Worm (Caenorhabditis elegans): ENCODE measurements around the gene btb-17.

The btb-17 gene

ce11 chrII:3338556-3338955 is 43.4 kb downstream of the btb-17 start, which contains the start of gene F14D2.7:
Gene F14D2.7, minus strand, starts transcription at chrII:3338656.
- TF ChIP-seq unc-39 (tag; optimal IDR thresholded peaks at IDR 0.05): no peak
- TF ChIP-seq ama-1 (optimal IDR thresholded peaks at IDR 0.05): no peak
- no peak for TF ChIP-seq egl-27 (tag; optimal IDR thresholded peaks at IDR 0.05)
- TF ChIP-seq aly-2 (tag; optimal IDR thresholded peaks at IDR 0.05): no peak
- TF ChIP-seq ZK546.5 (tag; optimal IDR thresholded peaks at IDR 0.05): no peak
- TF ChIP-seq sem-4 (tag; optimal IDR thresholded peaks at IDR 0.05): no peak
- TF ChIP-seq R02D3.7 (tag; optimal IDR thresholded peaks at IDR 0.05): no peak
- TF ChIP-seq unc-62 (GFP tag; optimal IDR thresholded peaks at IDR 0.05): no peak
- TF ChIP-seq nhr-129 (tag; optimal IDR thresholded peaks at IDR 0.05): no peak
- no peak for TF ChIP-seq alr-1 (tag; optimal IDR thresholded peaks at IDR 0.05)
- no peak for TF ChIP-seq lin-11 (tag; optimal IDR thresholded peaks at IDR 0.05)
- no peak for TF ChIP-seq ceh-16 (tag; optimal IDR thresholded peaks at IDR 0.05)
- no peak for TF ChIP-seq ztf-11 (tag; optimal IDR thresholded peaks at IDR 0.05)
- TF ChIP-seq lin-39 (tag; optimal IDR thresholded peaks at IDR 0.05): no peak
- no peak for TF ChIP-seq zag-1 (tag; optimal IDR thresholded peaks at IDR 0.05)
- TF ChIP-seq nhr-23 (tag; optimal IDR thresholded peaks at IDR 0.05): no peak
- TF ChIP-seq peb-1 (tag; optimal IDR thresholded peaks at IDR 0.05): no peak
- no peak for TF ChIP-seq nhr-11 (tag; optimal IDR thresholded peaks at IDR 0.05)

- TF ChIP-seq dmd-4 (tag; optimal IDR thresholded peaks at IDR 0.05) (no peak), nhr-21 (tag; optimal IDR thresholded peaks at IDR 0.05) (no peak), F13H6.1 (tag; optimal IDR thresholded peaks at IDR 0.05) (no peak), lsy-2 (tag; optimal IDR thresholded peaks at IDR 0.05) (no peak), mbf-1 (tag; optimal IDR thresholded peaks at IDR 0.05) (no peak), nhr-237 (tag; optimal IDR thresholded peaks at IDR 0.05) (no peak), snpc-4 (tag; optimal IDR thresholded peaks at IDR 0.05) (no peak), egl-27 (tag; optimal IDR thresholded peaks at IDR 0.05) (no peak), nhr-77 (tag; optimal IDR thresholded peaks at IDR 0.05) (no peak), sma-9 (GFP tag; optimal IDR thresholded peaks at IDR 0.05) (no peak), sma-9 (tag; optimal IDR thresholded peaks at IDR 0.05) (no peak), aly-2 (tag; optimal IDR thresholded peaks at IDR 0.05) (no peak)
These were observed 45.0 kb downstream of the btb-17 start, which contains the start of gene F14D2.5 for ce11 chrII:3340251-3340650. Gene F14D2.5, plus strand, starts transcription at chrII:3340551.

- TF ChIP-seq sma-3 (GFP tag; optimal IDR thresholded peaks at IDR 0.05) (no peak), lin-11 (tag; optimal IDR thresholded peaks at IDR 0.05) (no peak)
These were observed 45.6 kb downstream of the btb-17 start for ce11 chrII:3340818-3341217.

ce11 chrII:3341989-3342388 is 46.8 kb downstream of the btb-17 start, which contains the start of gene F14D2.11:
Gene F14D2.11, minus strand, starts transcription at chrII:3342089.
- TF ChIP-seq nhr-12 (tag; optimal IDR thresholded peaks at IDR 0.05): no peak
- TF ChIP-seq nhr-77 (tag; optimal IDR thresholded peaks at IDR 0.05): no peak
- no peak for TF ChIP-seq crh-2 (tag; optimal IDR thresholded peaks at IDR 0.05)
- TF ChIP-seq ceh-82 (tag; optimal IDR thresholded peaks at IDR 0.05): no peak
- TF ChIP-seq R02D3.7 (tag; optimal IDR thresholded peaks at IDR 0.05): no peak
- TF ChIP-seq snpc-4 (tag; optimal IDR thresholded peaks at IDR 0.05): no peak
- no peak for TF ChIP-seq skn-1 (tag; optimal IDR thresholded peaks at IDR 0.05)
- no peak for TF ChIP-seq blmp-1 (tag; optimal IDR thresholded peaks at IDR 0.05; ENCODE audit: insufficient read depth)
- no peak for TF ChIP-seq lin-13 (GFP tag; optimal IDR thresholded peaks at IDR 0.05)
- TF ChIP-seq ceh-16 (tag; optimal IDR thresholded peaks at IDR 0.05): no peak

ce11 chrII:3343714-3344113 is 48.5 kb downstream of the btb-17 start, which contains the start of gene F14D2.15:
Gene F14D2.15, minus strand, starts transcription at chrII:3343814.
- TF ChIP-seq nhr-129 (tag; optimal IDR thresholded peaks at IDR 0.05): no peak
- no peak for TF ChIP-seq ztf-11 (tag; optimal IDR thresholded peaks at IDR 0.05)
- no peak for TF ChIP-seq egl-27 (tag; optimal IDR thresholded peaks at IDR 0.05)
- TF ChIP-seq mdl-1 (tag; optimal IDR thresholded peaks at IDR 0.05): no peak
- TF ChIP-seq ceh-16 (tag; optimal IDR thresholded peaks at IDR 0.05): no peak
